Fruit fly (Drosophila melanogaster): ENCODE measurements around the gene Gnpnat.

DNA sequence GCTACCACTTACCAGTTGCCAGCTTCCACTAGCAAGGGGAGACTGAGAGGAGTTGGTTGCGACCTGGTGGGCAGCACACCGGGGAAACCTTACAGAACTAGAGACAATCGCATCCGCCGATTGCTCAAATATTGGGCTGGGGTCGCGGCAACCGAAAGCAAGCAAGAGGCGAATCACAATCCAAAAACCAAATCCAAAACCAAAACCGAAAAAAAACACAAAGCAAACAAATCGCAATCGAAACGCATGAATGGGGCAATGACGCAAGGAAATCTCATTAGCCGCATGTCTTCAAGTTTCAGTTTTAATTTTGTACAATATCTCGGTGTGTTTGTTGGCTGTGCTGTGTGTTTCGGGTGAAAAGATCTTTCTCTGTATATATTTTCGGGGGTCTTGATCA is 48.9 kb upstream of the Gnpnat start, which contains the start of gene Obp99c:
- TF ChIP-seq pad (GFP tag; optimal IDR thresholded peaks at IDR 0.05) (no peak), CG14711 (tag; optimal IDR thresholded peaks at IDR 0.05) (no peak), Crg-1 (GFP tag; optimal IDR thresholded peaks at IDR 0.05) (no peak)

Data from whole organism, adult.